Fruit fly (Drosophila melanogaster): ENCODE results near the gene zyd.

The zyd gene

DNA sequence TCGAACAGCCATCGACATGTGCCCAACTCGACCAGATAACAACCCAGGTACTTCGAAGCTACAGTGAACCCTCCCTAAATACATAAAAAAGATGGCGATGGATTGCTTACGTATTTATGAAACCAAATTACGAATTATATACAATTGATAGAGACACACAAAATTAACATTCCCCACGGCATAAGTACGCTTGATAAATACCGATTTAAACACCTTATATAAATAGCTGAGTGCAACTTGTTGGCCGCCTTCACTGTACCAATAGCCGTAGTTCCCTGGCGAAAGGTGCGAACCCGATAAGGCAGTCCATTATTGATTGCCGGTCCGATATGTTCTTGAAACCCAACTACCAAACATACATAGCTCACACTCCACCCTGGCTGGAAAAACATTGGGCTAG lies 12.0 kb upstream of the zyd start:
- TF ChIP-seq CG31627 (GFP tag; optimal IDR thresholded peaks at IDR 0.05) (peak; percentile 16), Eip78C (GFP tag) (peak; percentile 46), svp (GFP tag) (peak; percentile 62), Hr39 (GFP tag; optimal IDR thresholded peaks at IDR 0.05) (peak; percentile 38), Met (GFP tag; optimal IDR thresholded peaks at IDR 0.05) (no peak), Sox15 (GFP tag; optimal IDR thresholded peaks at IDR 0.05) (no peak)

DNA sequence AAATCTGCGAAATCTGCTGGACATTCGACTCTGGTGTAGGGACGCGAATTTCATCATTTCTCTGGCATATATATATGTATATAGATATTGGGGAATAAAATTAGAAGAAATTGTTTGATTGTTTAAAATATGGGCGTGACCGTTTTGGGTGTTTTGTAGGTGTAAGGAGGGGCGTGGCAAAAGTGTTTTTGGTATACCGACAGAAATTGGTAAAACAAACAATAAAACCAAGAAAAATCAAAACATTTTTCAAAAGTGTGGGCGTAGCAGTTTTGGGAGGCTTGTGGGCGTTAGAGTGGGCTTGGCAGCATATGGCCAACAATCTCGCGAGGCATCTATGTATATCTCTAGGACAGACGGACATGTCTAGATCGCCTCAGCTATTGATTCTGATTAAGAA lies 11.5 kb upstream of the zyd start, which contains the start of gene FucTC:
Gene FucTC, minus strand, starts transcription at position 101 of the 400 bp plus-strand sequence.
- TF ChIP-seq CG32006 (GFP tag; optimal IDR thresholded peaks at IDR 0.05) (no peak), net (GFP tag; optimal IDR thresholded peaks at IDR 0.05) (no peak), fd85E (GFP tag; optimal IDR thresholded peaks at IDR 0.05) (no peak), salr (GFP tag; optimal IDR thresholded peaks at IDR 0.05) (no peak), achi (GFP tag; optimal IDR thresholded peaks at IDR 0.05) (no peak), lz (GFP tag; optimal IDR thresholded peaks at IDR 0.05) (no peak), dac (GFP tag; optimal IDR thresholded peaks at IDR 0.05) (no peak), svp (GFP tag) (no peak), CG11762 (GFP tag; optimal IDR thresholded peaks at IDR 0.05; ENCODE audit: insufficient read depth) (no peak), spab (GFP tag; optimal IDR thresholded peaks at IDR 0.05) (no peak), CG10669 (GFP tag; optimal IDR thresholded peaks at IDR 0.05) (no peak), CG31627 (GFP tag; optimal IDR thresholded peaks at IDR 0.05) (no peak), Sox102F (GFP tag; optimal IDR thresholded peaks at IDR 0.05) (no peak), CG11294 (GFP tag; IDR thresholded peaks at IDR 0.05) (no peak), CG7368 (GFP tag; optimal IDR thresholded peaks at IDR 0.05) (no peak), Hr39 (GFP tag; optimal IDR thresholded peaks at IDR 0.05) (no peak), fd59A (GFP tag; optimal IDR thresholded peaks at IDR 0.05) (no peak), CG15336 (GFP tag; IDR thresholded peaks at IDR 0.05) (no peak)

DNA sequence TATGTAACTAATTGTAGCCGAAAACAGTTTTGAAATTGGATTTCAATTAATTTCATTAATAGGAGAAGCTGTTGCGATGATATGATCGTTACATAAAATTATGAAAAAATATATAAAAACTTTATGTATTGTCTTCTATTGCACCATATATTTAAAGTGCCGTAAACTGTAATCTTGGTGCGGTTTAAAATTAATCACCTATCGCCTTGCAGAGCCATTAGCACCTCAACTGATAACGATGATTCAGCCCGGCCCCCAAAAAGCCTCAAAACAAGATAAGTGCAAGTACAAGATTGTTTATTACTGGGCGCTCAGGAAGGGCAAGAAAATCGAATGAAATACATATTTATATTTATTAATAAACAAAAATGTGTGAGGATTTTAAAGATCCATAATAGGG lies 10.8 kb upstream of the zyd start:
- TF ChIP-seq Eip93F (GFP tag; optimal IDR thresholded peaks at IDR 0.05), result no peak
- TF ChIP-seq CG11294 (GFP tag; IDR thresholded peaks at IDR 0.05), result no peak
- no peak for TF ChIP-seq CG11902 (GFP tag; optimal IDR thresholded peaks at IDR 0.05)
- no peak for TF ChIP-seq spab (GFP tag; optimal IDR thresholded peaks at IDR 0.05)
- TF ChIP-seq net (GFP tag; optimal IDR thresholded peaks at IDR 0.05), result no peak
- TF ChIP-seq CG8119 (GFP tag; IDR thresholded peaks at IDR 0.05), result no peak
- TF ChIP-seq CG6163 (GFP tag; IDR thresholded peaks at IDR 0.05), result no peak
- no peak for TF ChIP-seq CG34406 (GFP tag; optimal IDR thresholded peaks at IDR 0.05)
- peak; percentile 79 for TF ChIP-seq svp (GFP tag)

DNA sequence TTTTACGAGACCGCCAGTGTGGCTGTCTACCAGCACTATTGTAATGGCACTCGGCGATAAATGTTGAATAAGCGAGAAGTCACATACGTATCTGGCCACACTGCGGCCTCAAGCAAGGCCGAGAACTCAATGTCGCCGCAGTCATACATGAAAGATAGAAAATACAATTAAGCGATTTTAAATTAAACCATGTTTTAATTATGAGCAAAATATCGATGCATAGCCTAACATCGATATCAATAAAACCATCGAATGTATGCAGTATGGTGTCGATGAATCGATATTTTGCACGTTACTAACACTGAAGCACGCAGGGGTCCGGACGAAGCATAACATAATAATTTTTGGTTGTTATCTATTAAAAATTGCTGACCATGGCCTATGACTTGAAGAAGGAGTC lies 9.5 kb upstream of the zyd start, which contains the start of the genes Rab21 and Coa7:
Gene Rab21, minus strand, starts transcription at position 202 of the 400 bp plus-strand sequence.
Gene Coa7, plus strand, starts transcription at position 288 of the 400 bp plus-strand sequence.
- TF ChIP-seq acj6 (GFP tag; optimal IDR thresholded peaks at IDR 0.05) (no peak), net (GFP tag; optimal IDR thresholded peaks at IDR 0.05) (no peak), Hr39 (GFP tag; optimal IDR thresholded peaks at IDR 0.05) (peak; percentile 37), Eip75B (GFP tag; optimal IDR thresholded peaks at IDR 0.05) (no peak), esn (GFP tag; optimal IDR thresholded peaks at IDR 0.05) (peak; percentile 46), CG9139 (GFP tag; optimal IDR thresholded peaks at IDR 0.05) (no peak), Eip93F (GFP tag; optimal IDR thresholded peaks at IDR 0.05) (no peak), cyc (GFP tag; optimal IDR thresholded peaks at IDR 0.05) (peak; percentile 2), lz (GFP tag; optimal IDR thresholded peaks at IDR 0.05) (no peak), Eip78C (GFP tag) (peak; percentile 78), CG10631 (GFP tag; optimal IDR thresholded peaks at IDR 0.05) (no peak), CG7368 (GFP tag; optimal IDR thresholded peaks at IDR 0.05) (no peak), CG11294 (GFP tag; IDR thresholded peaks at IDR 0.05) (no peak), ss (GFP tag; optimal IDR thresholded peaks at IDR 0.05) (no peak), Ets96B (tag; optimal IDR thresholded peaks at IDR 0.05) (no peak), topi (GFP tag; optimal IDR thresholded peaks at IDR 0.05) (peak; percentile 21), CG15336 (GFP tag; IDR thresholded peaks at IDR 0.05) (no peak), CG6854 (GFP tag; optimal IDR thresholded peaks at IDR 0.05) (no peak), CG31627 (GFP tag; optimal IDR thresholded peaks at IDR 0.05) (peak; percentile 21), dac (GFP tag; optimal IDR thresholded peaks at IDR 0.05) (no peak), Ets21C (GFP tag; optimal IDR thresholded peaks at IDR 0.05) (peak; percentile 10), CG34406 (GFP tag; optimal IDR thresholded peaks at IDR 0.05) (no peak), svp (GFP tag) (peak; percentile 83), CG8119 (GFP tag; IDR thresholded peaks at IDR 0.05) (no peak), CG8319 (GFP tag; optimal IDR thresholded peaks at IDR 0.05) (no peak), OdsH (GFP tag; optimal IDR thresholded peaks at IDR 0.05) (no peak), vri (GFP tag; optimal IDR thresholded peaks at IDR 0.05) (no peak), pdm3 (GFP tag; optimal IDR thresholded peaks at IDR 0.05) (no peak), CG3919 (GFP tag; optimal IDR thresholded peaks at IDR 0.05) (peak; percentile 0), Sox14 (GFP tag; optimal IDR thresholded peaks at IDR 0.05) (no peak), Smox (GFP tag; optimal IDR thresholded peaks at IDR 0.05) (no peak)

All from whole organism, prepupa.